Fruit fly (Drosophila melanogaster) whole organism, prepupa: ENCODE results near the gene Tmf.

Experiments
- Blimp-1 ChIP-seq: fragments of 200-800 bp; sonication (Bioruptor generic); optimal IDR thresholded peaks from 3 replicates; lab custom pipeline; 2017; ENCODE audit warnings: missing biosample characterization, missing genetic modification characterization, mild to moderate bottlenecking, moderate library complexity, missing genetic modification reagents
- CG8119 ChIP-seq: fragments of 200-800 bp; sonication (Bioruptor generic); IDR thresholded peaks from 3 replicates; pipeline ENCODE4 v1.3.6; 2022; ENCODE audit warnings: missing biosample characterization, missing genetic modification characterization
- Eip75B ChIP-seq: fragments of 200-800 bp; sonication (Bioruptor generic); optimal IDR thresholded peaks from 3 replicates; lab custom pipeline; 2016; ENCODE audit warnings: missing biosample characterization, missing genetic modification characterization
- Hr38 ChIP-seq: sonication (Bioruptor generic); optimal IDR thresholded peaks from 2 replicates; lab custom pipeline; 2016; ENCODE audit warnings: missing biosample characterization, missing genetic modification characterization
- Hr4 ChIP-seq: fragments of 200-800 bp; sonication (Bioruptor generic); optimal IDR thresholded peaks from 3 replicates; lab custom pipeline; 2016; ENCODE audit warnings: missing biosample characterization, missing genetic modification characterization
- eg ChIP-seq: fragments of 200-800 bp; sonication (Bioruptor generic); IDR thresholded peaks from 3 replicates; pipeline ENCODE4 v1.3.6; 2022; ENCODE audit warnings: missing biosample characterization, missing genetic modification characterization
- fkh ChIP-seq: fragments of 200-800 bp; sonication (Bioruptor generic); optimal IDR thresholded peaks from 3 replicates; lab custom pipeline; 2017; ENCODE audit warnings: missing biosample characterization, mild to moderate bottlenecking, missing genetic modification characterization, moderate library complexity
- spab ChIP-seq: fragments of 200-800 bp; sonication (Bioruptor generic); optimal IDR thresholded peaks from 2 replicates; lab custom pipeline; 2017; ENCODE audit warnings: missing biosample characterization, mild to moderate bottlenecking, missing genetic modification characterization, missing genetic modification reagents
- ss ChIP-seq, 2 experiments: fragments of 200-800 bp; sonication (Bioruptor generic); optimal IDR thresholded peaks; 2 replicates in 1 of 2; 3 replicates in 1 of 2; lab custom pipeline; 2017 to 2018; ENCODE audit warnings: mild to moderate bottlenecking in 2 of 2, missing biosample characterization in 2 of 2, missing genetic modification characterization in 2 of 2, moderate library complexity in 1 of 2
- vri ChIP-seq: fragments of 200-800 bp; sonication (Bioruptor generic); optimal IDR thresholded peaks from 3 replicates; lab custom pipeline; 2016; ENCODE audit warnings: missing biosample characterization, mild to moderate bottlenecking, missing genetic modification characterization

DNA sequence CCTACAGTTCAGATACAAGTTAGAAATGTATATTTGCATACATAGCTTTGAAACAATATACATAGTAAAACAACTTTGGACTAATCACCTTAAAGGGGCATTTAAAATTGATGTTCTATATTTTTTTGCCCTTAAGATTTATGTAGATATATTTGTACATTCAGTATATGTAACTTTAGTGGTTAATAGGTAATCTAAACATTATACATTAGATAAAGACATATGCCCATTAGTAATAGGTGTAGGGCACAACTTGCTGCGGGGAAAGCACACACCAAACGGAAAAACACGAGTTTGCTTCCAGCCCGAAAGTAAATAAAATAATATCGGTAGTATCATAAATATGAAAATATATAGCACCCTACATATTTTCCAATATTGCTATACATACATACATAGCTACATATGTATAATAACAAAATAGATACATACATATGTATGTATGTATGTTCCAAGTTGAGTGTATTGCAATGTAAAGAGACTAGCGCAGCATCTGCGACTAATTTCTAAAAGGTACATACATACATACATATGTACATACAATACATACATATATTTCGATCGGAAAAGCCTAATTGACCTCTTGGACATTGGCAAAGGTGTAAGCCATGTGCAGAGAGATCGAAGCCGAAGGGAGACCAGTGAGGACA, 19.3 kb downstream of the Tmf start, which contains the start of gene CG43736:
- TF ChIP-seq fkh (GFP tag; lab: Kevin White, UChicago) (peak; percentile 73), CG8119 (peak; percentile 95), ss (GFP tag; optimal IDR thresholded peaks at IDR 0.05; lab: Kevin White, UChicago) (peak; percentile 79 to 93), Eip75B (GFP tag; lab: Kevin White, UChicago) (peak; percentile 93), spab (GFP tag; lab: Kevin White, UChicago) (peak; percentile 92), Hr4 (GFP tag; lab: Kevin White, UChicago) (peak; percentile 96), Hr38 (GFP tag; lab: Kevin White, UChicago) (no peak), Blimp-1 (GFP tag; lab: Kevin White, UChicago) (peak; percentile 80), vri (GFP tag; lab: Kevin White, UChicago) (peak; percentile 78), eg (GFP tag; lab: Robert Waterston, UW) (peak; percentile 91)
